Worm (Caenorhabditis elegans) whole organism, L2 larva: ENCODE data around the gene srp-2.

Experiments
- elt-3 ChIP-seq: sonication (generic microtip); optimal IDR thresholded peaks from 2 replicates; lab custom pipeline; 2017; ENCODE audit warnings: missing biosample characterization, missing genetic modification characterization
- lin-13 ChIP-seq: fragments of 150-350 bp; optimal IDR thresholded peaks from 2 replicates; lab custom pipeline; 2014; ENCODE audit warnings: missing biosample characterization, missing genetic modification reagents, missing genetic modification characterization
- peb-1 ChIP-seq: fragments of 150-350 bp; optimal IDR thresholded peaks from 2 replicates; lab custom pipeline; 2014; ENCODE audit warnings: missing biosample characterization, missing genetic modification characterization

DNA sequence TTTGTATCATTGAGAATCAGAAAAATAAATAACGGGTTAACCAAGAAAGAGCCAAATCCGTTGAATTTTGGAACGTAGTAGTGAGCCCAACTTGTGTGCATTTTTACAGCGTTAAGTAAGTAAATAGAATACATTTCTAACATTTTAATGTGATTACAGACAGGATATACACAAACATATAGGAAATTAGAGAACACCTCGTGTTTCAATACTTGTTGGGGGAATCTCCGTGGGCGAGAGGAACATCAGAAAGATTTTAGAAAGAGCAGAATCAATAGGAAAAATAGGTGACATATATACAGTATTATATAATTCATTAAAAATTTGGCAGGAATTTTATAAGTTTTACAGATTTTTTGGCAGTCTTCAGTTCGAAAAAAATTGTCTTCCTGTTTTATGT is 23.7 kb upstream of the srp-2 start, which contains the start of gene srj-24:
- TF ChIP-seq lin-13 (GFP tag; lab: Kevin White, UChicago): no peak
- TF ChIP-seq elt-3 (tag; lab: Kevin White, UChicago): no peak
- no peak for TF ChIP-seq peb-1
